Fruit fly (Drosophila melanogaster) whole organism, prepupa: ENCODE data around the gene CG6726.
A peak's percentile ranks its signal among the peaks of the same experiment; 100 is the strongest.

Experiments
- Blimp-1 ChIP-seq: fragments of 200-800 bp; sonication (Bioruptor generic); optimal IDR thresholded peaks from 3 replicates; lab custom pipeline; 2017; ENCODE audit warnings: missing biosample characterization, missing genetic modification characterization, mild to moderate bottlenecking, moderate library complexity, missing genetic modification reagents
- CG10669 ChIP-seq: fragments of 200-800 bp; sonication (Bioruptor generic); optimal IDR thresholded peaks from 3 replicates; lab custom pipeline; 2018; ENCODE audit warnings: missing biosample characterization, mild to moderate bottlenecking, missing genetic modification characterization, moderate library complexity
- CG11294 ChIP-seq: fragments of 200-800 bp; sonication (Bioruptor generic); IDR thresholded peaks from 2 replicates; pipeline ENCODE4 v1.3.6; 2022; ENCODE audit warnings: missing biosample characterization, missing genetic modification characterization
- CG4318 ChIP-seq: fragments of 200-800 bp; sonication (Bioruptor generic); optimal IDR thresholded peaks from 3 replicates; lab custom pipeline; 2017; ENCODE audit warnings: missing biosample characterization, mild to moderate bottlenecking, missing genetic modification characterization
- CG6163 ChIP-seq: fragments of 200-800 bp; sonication (Bioruptor generic); IDR thresholded peaks from 3 replicates; pipeline ENCODE4 v1.3.6; 2022; ENCODE audit warnings: missing biosample characterization, missing genetic modification characterization
- CG6854 ChIP-seq: fragments of 200-800 bp; sonication (Bioruptor generic); optimal IDR thresholded peaks from 2 replicates; lab custom pipeline; 2017; ENCODE audit warnings: missing biosample characterization, mild to moderate bottlenecking, missing genetic modification characterization
- Ets96B ChIP-seq: fragments of 200-800 bp; optimal IDR thresholded peaks from 2 replicates; lab custom pipeline; 2019; ENCODE audit warnings: missing biosample characterization, mild to moderate bottlenecking, missing genetic modification characterization, moderate library complexity
- OdsH ChIP-seq: fragments of 200-800 bp; sonication (Bioruptor generic); optimal IDR thresholded peaks from 3 replicates; lab custom pipeline; 2016; ENCODE audit warnings: missing biosample characterization, missing genetic modification characterization
- Smox ChIP-seq: fragments of 200-800 bp; sonication (Bioruptor generic); optimal IDR thresholded peaks from 3 replicates; lab custom pipeline; 2016; ENCODE audit warnings: missing biosample characterization, missing genetic modification characterization
- acj6 ChIP-seq: fragments of 200-800 bp; sonication (Bioruptor generic); optimal IDR thresholded peaks from 3 replicates; lab custom pipeline; 2016; ENCODE audit warnings: missing biosample characterization, missing genetic modification characterization
- fd85E ChIP-seq: fragments of 200-800 bp; sonication (Bioruptor generic); optimal IDR thresholded peaks from 3 replicates; lab custom pipeline; 2016; ENCODE audit warnings: missing biosample characterization, missing genetic modification characterization
- fkh ChIP-seq: fragments of 200-800 bp; sonication (Bioruptor generic); optimal IDR thresholded peaks from 3 replicates; lab custom pipeline; 2017; ENCODE audit warnings: missing biosample characterization, mild to moderate bottlenecking, missing genetic modification characterization, moderate library complexity
- pdm3 ChIP-seq: fragments of 200-800 bp; sonication (Bioruptor generic); optimal IDR thresholded peaks from 3 replicates; lab custom pipeline; 2016; ENCODE audit warnings: missing biosample characterization, missing genetic modification characterization
- salr ChIP-seq, 2 experiments: fragments of 200-800 bp; sonication (Bioruptor generic); optimal IDR thresholded peaks; 3 replicates each; lab custom pipeline; 2016 to 2018; ENCODE audit warnings: missing biosample characterization in 2 of 2, missing genetic modification characterization in 2 of 2, mild to moderate bottlenecking in 1 of 2

DNA sequence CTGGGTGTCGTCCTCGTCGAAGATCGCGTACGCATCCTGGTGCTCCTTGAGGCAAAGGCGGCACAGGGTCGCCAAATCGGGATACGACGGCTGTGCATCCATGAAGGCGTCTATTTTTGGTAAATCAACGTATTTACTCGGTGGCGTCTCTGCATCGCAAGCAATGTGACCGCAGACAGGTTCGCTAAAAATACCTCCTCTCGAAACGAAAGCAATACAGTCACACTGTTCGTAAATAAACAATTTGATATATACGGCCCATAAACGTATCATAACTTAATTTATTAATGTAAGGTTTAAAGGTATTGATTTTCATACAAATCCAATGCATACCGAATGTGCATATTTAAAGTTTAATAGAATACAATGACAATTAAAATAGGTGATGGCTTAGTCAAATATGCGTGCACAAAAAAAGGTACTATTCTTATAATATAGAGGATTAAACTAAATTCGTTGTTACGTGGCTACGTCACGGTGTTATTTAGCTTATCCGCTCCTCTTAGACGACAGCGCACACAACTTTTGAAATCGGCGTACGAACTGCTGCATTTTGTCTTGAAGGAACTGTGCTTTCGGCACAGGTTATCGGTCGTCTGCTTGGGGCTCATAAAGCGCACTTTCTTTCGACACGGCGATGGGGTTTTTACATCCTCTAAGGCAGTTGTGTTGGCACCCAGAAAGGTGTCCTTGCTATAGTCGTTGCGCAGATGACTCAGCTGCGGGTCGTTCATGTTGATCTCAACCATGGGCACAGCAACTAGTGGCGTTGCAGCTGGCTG lies 34.9 kb downstream of the CG6726 start, which contains the start of gene CG31365:
- TF ChIP-seq OdsH (GFP tag; lab: Kevin White, UChicago) (no peak), fkh (peak; percentile 99), CG6163 (GFP tag; lab: Robert Waterston, UW) (peak; percentile 30; the same call in 1 of the 3 replicates), CG11294 (no peak), CG6854 (GFP tag; lab: Kevin White, UChicago) (no peak), pdm3 (GFP tag; lab: Kevin White, UChicago) (no peak), fd85E (GFP tag; lab: Kevin White, UChicago) (no peak), CG10669 (GFP tag; lab: Kevin White, UChicago) (no peak), CG4318 (no peak), Smox (GFP tag; lab: Kevin White, UChicago) (no peak), salr (GFP tag; optimal IDR thresholded peaks at IDR 0.05; lab: Kevin White, UChicago) (no peak), acj6 (GFP tag; lab: Kevin White, UChicago) (no peak), Ets96B (no peak), Blimp-1 (GFP tag; lab: Kevin White, UChicago) (no peak)
